In the genomic region with DNA sequence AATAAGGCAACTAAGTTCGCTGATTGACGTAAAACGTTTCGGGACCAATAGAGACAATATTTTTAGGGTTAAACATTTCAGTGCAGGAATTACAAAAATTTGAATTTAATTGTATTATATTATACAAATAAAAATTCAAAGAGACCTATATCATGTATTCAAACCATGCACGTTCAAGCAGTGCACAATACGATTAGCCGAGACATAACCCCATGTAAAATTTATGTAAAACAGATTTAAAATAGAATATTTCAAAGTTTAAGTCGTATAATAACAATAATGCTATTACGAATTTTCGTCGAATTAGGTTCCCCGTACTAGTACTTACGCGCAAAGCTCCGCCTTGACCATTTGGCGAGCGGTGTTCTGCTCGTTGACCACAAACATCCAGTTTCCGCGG, we compare ENCODE assay signal across 1 fruit fly cellular context.
A peak's percentile ranks its signal among the peaks of the same experiment; 100 is the strongest.
TF ChIP-seq lines count a peak whose summit lies in the region.

No protein-coding gene starts in this region.

TF ChIP-seq in whole organism, embryonic, 481 proteins besides CTCF, POLR2A, EP300 and RAD21 (continued from another document):
- TF ChIP-seq CG11560 (tag; IDR thresholded peaks at IDR 0.05; lab: Robert Waterston, UW) (no peak), az2 (GFP tag; optimal IDR thresholded peaks at IDR 0.05; lab: Kevin White, UChicago) (no peak), amos (GFP tag; IDR thresholded peaks at IDR 0.05; lab: Robert Waterston, UW; ENCODE audit: partially characterized antibody) (peak; percentile 32; the same call in 1 of the 2 replicates), CG2129 (GFP tag; IDR thresholded peaks at IDR 0.05; lab: Robert Waterston, UW; ENCODE audit: partially characterized antibody) (no peak), NC2α (GFP tag; optimal IDR thresholded peaks at IDR 0.05; lab: Kevin White, UChicago) (no peak)
TF ChIP-seq in whole organism, embryonic: peak in this region for 17.
